Fruit fly (Drosophila melanogaster) whole organism, embryonic: ENCODE results near the gene CG4313.

Experiments
- CG11093 ChIP-seq: fragments of 200-800 bp; sonication (Bioruptor generic); IDR thresholded peaks from 3 replicates; pipeline ENCODE4 v1.3.6; 2022; ENCODE audit warnings: missing biosample characterization, missing genetic modification characterization
- CG12299 ChIP-seq: fragments of 200-800 bp; sonication (Bioruptor generic); optimal IDR thresholded peaks from 2 replicates; lab custom pipeline; 2018; ENCODE audit warnings: missing biosample characterization, mild to moderate bottlenecking, missing genetic modification characterization
- CG1233 ChIP-seq: fragments of 200-800 bp; sonication (Bioruptor generic); optimal IDR thresholded peaks from 4 replicates; lab custom pipeline; 2018; ENCODE audit warnings: missing biosample characterization, mild to moderate bottlenecking, missing genetic modification characterization
- CG13894 ChIP-seq: fragments of 200-800 bp; sonication (Bioruptor generic); optimal IDR thresholded peaks from 3 replicates; lab custom pipeline; 2018; ENCODE audit warnings: missing biosample characterization, mild to moderate bottlenecking, missing genetic modification characterization, moderate library complexity
- CG14014 ChIP-seq: fragments of 200-800 bp; sonication (Bioruptor generic); IDR thresholded peaks from 2 replicates; pipeline ENCODE4 v1.3.6; 2022; ENCODE audit warnings: missing biosample characterization, missing genetic modification characterization
- CG15696 ChIP-seq: fragments of 200-800 bp; sonication (Bioruptor generic); optimal IDR thresholded peaks from 2 replicates; lab custom pipeline; 2019; ENCODE audit warnings: missing biosample characterization, mild to moderate bottlenecking, missing genetic modification characterization, moderate library complexity
- CG1647 ChIP-seq: fragments of 200-800 bp; sonication (Bioruptor generic); optimal IDR thresholded peaks from 3 replicates; lab custom pipeline; 2016; ENCODE audit warnings: missing biosample characterization, missing genetic modification characterization
- CG2202 ChIP-seq: fragments of 200-800 bp; sonication (Bioruptor generic); optimal IDR thresholded peaks from 2 replicates; lab custom pipeline; 2018; ENCODE audit warnings: missing biosample characterization, mild to moderate bottlenecking, missing genetic modification characterization
- CG2712 ChIP-seq: fragments of 200-800 bp; optimal IDR thresholded peaks from 3 replicates; lab custom pipeline; 2019; ENCODE audit warnings: missing biosample characterization, mild to moderate bottlenecking, missing genetic modification characterization, moderate library complexity
- CG3163 ChIP-seq: fragments of 200-800 bp; sonication (Bioruptor generic); optimal IDR thresholded peaks from 3 replicates; lab custom pipeline; 2016; ENCODE audit warnings: missing biosample characterization, missing genetic modification characterization
- CG32767 ChIP-seq: fragments of 200-800 bp; sonication (Bioruptor generic); IDR thresholded peaks from 2 replicates; pipeline ENCODE4 v1.3.6; 2022; ENCODE audit warnings: missing biosample characterization, missing genetic modification characterization
- CG34376 ChIP-seq: fragments of 200-800 bp; sonication (Bioruptor generic); optimal IDR thresholded peaks from 2 replicates; lab custom pipeline; 2018; ENCODE audit warnings: missing biosample characterization, mild to moderate bottlenecking, missing genetic modification characterization
- CG8089 ChIP-seq: fragments of 200-800 bp; sonication (Bioruptor generic); optimal IDR thresholded peaks from 3 replicates; lab custom pipeline; 2016; ENCODE audit warnings: missing biosample characterization, missing genetic modification characterization
- CG9876 ChIP-seq: fragments of 200-800 bp; sonication (Bioruptor generic); optimal IDR thresholded peaks from 2 replicates; lab custom pipeline; 2016; ENCODE audit warnings: missing biosample characterization, missing genetic modification characterization
- CHES-1-like ChIP-seq: fragments of 200-800 bp; sonication (Bioruptor generic); optimal IDR thresholded peaks from 2 replicates; lab custom pipeline; 2016; ENCODE audit warnings: missing biosample characterization, missing genetic modification characterization
- Dek ChIP-seq: fragments of 200-800 bp; sonication (Bioruptor generic); optimal IDR thresholded peaks from 3 replicates; lab custom pipeline; 2019; ENCODE audit warnings: missing biosample characterization, mild to moderate bottlenecking, missing genetic modification characterization, moderate library complexity
- Doc3 ChIP-seq: fragments of 200-800 bp; sonication (Bioruptor generic); IDR thresholded peaks from 3 replicates; pipeline ENCODE4 v1.3.6; 2022; ENCODE audit warnings: missing biosample characterization, missing genetic modification characterization; ENCODE audit not compliant: partially characterized antibody
- Gsc ChIP-seq: fragments of 200-800 bp; sonication (Bioruptor generic); IDR thresholded peaks from 2 replicates; pipeline ENCODE4 v1.3.6; 2022; ENCODE audit warnings: missing biosample characterization, missing genetic modification characterization
- HLH4C ChIP-seq: fragments of 200-800 bp; sonication (Bioruptor generic); IDR thresholded peaks from 3 replicates; pipeline ENCODE4 v1.3.6; 2022; ENCODE audit warnings: missing biosample characterization, missing genetic modification characterization; ENCODE audit not compliant: partially characterized antibody
- Hey ChIP-seq: fragments of 200-800 bp; sonication (Bioruptor generic); optimal IDR thresholded peaks from 3 replicates; lab custom pipeline; 2018; ENCODE audit warnings: missing biosample characterization, mild to moderate bottlenecking, missing genetic modification characterization
- NK7.1 ChIP-seq: fragments of 200-800 bp; sonication (Bioruptor generic); optimal IDR thresholded peaks from 3 replicates; lab custom pipeline; 2016; ENCODE audit warnings: missing biosample characterization, missing genetic modification characterization
- Oaz ChIP-seq: fragments of 200-800 bp; sonication (Bioruptor generic); IDR thresholded peaks from 2 replicates; pipeline ENCODE4 v1.3.6; 2022; ENCODE audit warnings: missing biosample characterization, missing genetic modification characterization
- Pdp1 ChIP-seq, 2 experiments: fragments of 200-800 bp; sonication (Bioruptor generic); optimal IDR thresholded peaks; 3 replicates each; lab custom pipeline; 2016; ENCODE audit warnings: missing biosample characterization in 2 of 2, missing genetic modification characterization in 2 of 2, mild to moderate bottlenecking in 1 of 2, moderate library complexity in 1 of 2
- Side ChIP-seq: fragments of 200-800 bp; sonication (Bioruptor generic); optimal IDR thresholded peaks from 2 replicates; lab custom pipeline; 2016; ENCODE audit warnings: missing biosample characterization, missing genetic modification characterization
- Sin3A ChIP-seq: fragments of >200 bp; optimal IDR thresholded peaks from 2 replicates; lab custom pipeline; 2018
- Sox100B ChIP-seq: fragments of 200-800 bp; sonication (Bioruptor generic); optimal IDR thresholded peaks from 3 replicates; lab custom pipeline; 2018; ENCODE audit warnings: missing biosample characterization, mild to moderate bottlenecking, missing genetic modification characterization
- Usf ChIP-seq: fragments of 200-800 bp; sonication (Bioruptor generic); optimal IDR thresholded peaks from 2 replicates; lab custom pipeline; 2017; ENCODE audit warnings: missing genotype, missing biosample characterization, missing genetic modification characterization
- ac ChIP-seq: fragments of 200-800 bp; sonication (Bioruptor generic); optimal IDR thresholded peaks from 3 replicates; lab custom pipeline; 2017; ENCODE audit warnings: missing biosample characterization, mild to moderate bottlenecking, missing genetic modification characterization
- ap ChIP-seq: fragments of 200-800 bp; sonication (Bioruptor generic); IDR thresholded peaks from 2 replicates; pipeline ENCODE4 v1.3.6; 2022; ENCODE audit warnings: missing biosample characterization, missing genetic modification characterization
- ase ChIP-seq: fragments of 200-800 bp; sonication (Bioruptor generic); IDR thresholded peaks from 3 replicates; pipeline ENCODE4 v1.3.6; 2022; ENCODE audit warnings: missing biosample characterization, missing genetic modification characterization
- ato ChIP-seq: fragments of 200-800 bp; sonication (Bioruptor generic); IDR thresholded peaks from 2 replicates; pipeline ENCODE4 v1.3.6; 2022; ENCODE audit warnings: missing biosample characterization, missing genetic modification characterization; ENCODE audit not compliant: partially characterized antibody
- bab2 ChIP-seq: fragments of 200-800 bp; sonication (Bioruptor generic); optimal IDR thresholded peaks from 2 replicates; lab custom pipeline; 2016; ENCODE audit warnings: missing biosample characterization, missing genetic modification characterization
- cato ChIP-seq: fragments of 200-800 bp; sonication (Bioruptor generic); optimal IDR thresholded peaks from 2 replicates; lab custom pipeline; 2016; ENCODE audit warnings: missing biosample characterization, missing genetic modification characterization, borderline replicate concordance
- cg ChIP-seq: fragments of 200-800 bp; sonication (Bioruptor generic); optimal IDR thresholded peaks from 3 replicates; lab custom pipeline; 2019; ENCODE audit warnings: missing biosample characterization, mild to moderate bottlenecking, missing genetic modification characterization, moderate library complexity
- chinmo ChIP-seq: fragments of 200-800 bp; sonication (Bioruptor generic); IDR thresholded peaks from 4 replicates; pipeline ENCODE4 v1.3.6; 2022; ENCODE audit warnings: missing biosample characterization, missing genetic modification characterization; ENCODE audit not compliant: partially characterized antibody
- corto ChIP-seq: fragments of 200-800 bp; sonication (Bioruptor generic); optimal IDR thresholded peaks from 2 replicates; lab custom pipeline; 2016; ENCODE audit warnings: missing biosample characterization, mild to moderate bottlenecking, missing genetic modification characterization, moderate library complexity
- exex ChIP-seq: fragments of 200-800 bp; sonication (Bioruptor generic); optimal IDR thresholded peaks from 4 replicates; lab custom pipeline; 2018; ENCODE audit warnings: missing biosample characterization, mild to moderate bottlenecking, missing genetic modification characterization, moderate library complexity
- grau ChIP-seq: fragments of 200-800 bp; optimal IDR thresholded peaks from 3 replicates; lab custom pipeline; 2019; ENCODE audit warnings: missing biosample characterization, mild to moderate bottlenecking, missing genetic modification characterization, moderate library complexity
- grn ChIP-seq: fragments of 200-800 bp; sonication (Bioruptor generic); optimal IDR thresholded peaks from 3 replicates; lab custom pipeline; 2017; ENCODE audit warnings: missing biosample characterization, missing genetic modification characterization
- kni ChIP-seq: fragments of 200-800 bp; sonication (Bioruptor generic); optimal IDR thresholded peaks from 3 replicates; lab custom pipeline; 2017; ENCODE audit warnings: mild to moderate bottlenecking, missing biosample characterization, missing genetic modification reagents, missing genetic modification characterization
- lab ChIP-seq: fragments of 200-800 bp; sonication (Bioruptor generic); optimal IDR thresholded peaks from 3 replicates; lab custom pipeline; 2017; ENCODE audit warnings: missing biosample characterization, missing genetic modification characterization, mild to moderate bottlenecking, moderate library complexity, missing genetic modification reagents
- mirr ChIP-seq: fragments of 200-800 bp; sonication (Bioruptor generic); optimal IDR thresholded peaks from 3 replicates; lab custom pipeline; 2018; ENCODE audit warnings: missing biosample characterization, mild to moderate bottlenecking, missing genetic modification characterization
- oc ChIP-seq: fragments of 200-800 bp; sonication (Bioruptor generic); optimal IDR thresholded peaks from 2 replicates; lab custom pipeline; 2018; ENCODE audit warnings: missing biosample characterization, mild to moderate bottlenecking, missing genetic modification characterization, moderate library complexity
- pan ChIP-seq, 4 experiments: fragments of >200 bp in 3 of 4; fragments of 200-800 bp in 1 of 4; sonication (Bioruptor generic) in 1 of 4; optimal IDR thresholded peaks in 3 of 4; IDR thresholded peaks in 1 of 4; 2 replicates each; pipeline versions ENCODE4 v1.3.6 to Lab custom; 2017 to 2022; ENCODE audit warnings: missing biosample characterization in 2 of 4, missing genetic modification characterization in 2 of 4, mixed read lengths in 1 of 4
- sens ChIP-seq: fragments of 200-800 bp; sonication (Bioruptor generic); peaks from one replicate; lab custom pipeline; 2016; ENCODE audit warnings: missing biosample characterization, missing genetic modification characterization
- trem ChIP-seq: fragments of 200-800 bp; optimal IDR thresholded peaks from 3 replicates; lab custom pipeline; 2019; ENCODE audit warnings: missing biosample characterization, mild to moderate bottlenecking, missing genetic modification characterization, moderate library complexity
- wdn ChIP-seq: fragments of 200-800 bp; sonication (Bioruptor generic); IDR thresholded peaks from 2 replicates; pipeline ENCODE4 v1.3.6; 2022; ENCODE audit warnings: missing biosample characterization, missing genetic modification characterization
- wor ChIP-seq: fragments of 200-800 bp; sonication (Bioruptor generic); IDR thresholded peaks from 2 replicates; pipeline ENCODE4 v1.3.6; 2022; ENCODE audit warnings: missing biosample characterization, missing genetic modification characterization

Gene CG4313

DNA sequence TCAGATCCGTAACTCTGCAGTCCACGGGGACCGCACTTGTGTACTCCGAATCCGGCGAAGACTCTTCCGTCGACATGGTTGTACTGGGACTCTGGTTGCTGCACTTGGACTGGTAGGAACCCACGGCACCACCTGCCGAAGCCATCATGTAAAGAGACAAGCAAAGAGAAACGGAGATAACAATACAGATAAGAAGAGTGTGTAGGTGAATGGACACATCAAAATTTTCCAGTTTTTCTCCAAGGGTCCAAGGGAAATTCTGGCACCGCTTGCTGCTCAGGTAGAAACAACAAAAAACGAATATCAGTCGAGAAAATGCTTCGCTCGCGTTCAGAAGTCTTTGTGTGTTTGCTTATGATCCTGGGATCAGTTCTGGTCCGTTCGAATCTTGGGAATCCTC lies 26.6 kb downstream of the CG4313 start, which contains the start of gene CG4194:
CG4194 (plus strand) TSS at position 301 of the 400 bp plus-strand sequence.
- TF ChIP-seq CG2712 (tag; lab: Kevin White, UChicago) (no peak), ac (peak; percentile 8), wdn (GFP tag; lab: Robert Waterston, UW) (no peak), pan (optimal IDR thresholded peaks at IDR 0.05; lab: Kevin White, UChicago) (no peak), pan (GFP tag; optimal IDR thresholded peaks at IDR 0.05 in 1 of 2, IDR thresholded peaks at IDR 0.05 in 1 of 2) (no peak), CG15696 (tag; lab: Kevin White, UChicago) (no peak), CHES-1-like (GFP tag; lab: Kevin White, UChicago) (no peak), ato (GFP tag; lab: Robert Waterston, UW) (no peak), trem (tag; lab: Kevin White, UChicago) (no peak), Sin3A (lab: Kevin White, UChicago) (no peak), ase (GFP tag; lab: Robert Waterston, UW) (no peak), CG9876 (GFP tag; lab: Kevin White, UChicago) (no peak), wor (GFP tag; lab: Robert Waterston, UW) (no peak), Side (GFP tag; lab: Kevin White, UChicago) (no peak), CG3163 (peak; percentile 50), ap (no peak), corto (no peak)

dm6 chrX:2069787-2070707 lies 28.4 kb downstream of the CG4313 start:
- peak; percentile 80; the same call in 1 of the 4 replicates for TF ChIP-seq chinmo (GFP tag; lab: Robert Waterston, UW)
- TF ChIP-seq Pdp1 (GFP tag; optimal IDR thresholded peaks at IDR 0.05; lab: Kevin White, UChicago): peak in 1 of 2 experiments; percentile 71
- no peak for TF ChIP-seq CG8089 (GFP tag; lab: Kevin White, UChicago)
- peak; percentile 6 for TF ChIP-seq Hey (tag; lab: Kevin White, UChicago)
- no peak for TF ChIP-seq Dek (tag; lab: Kevin White, UChicago)
- TF ChIP-seq exex (tag; lab: Kevin White, UChicago): peak; percentile 28
- no peak for TF ChIP-seq Doc3 (GFP tag; lab: Robert Waterston, UW)
- no peak for TF ChIP-seq bab2
- TF ChIP-seq HLH4C (GFP tag; lab: Robert Waterston, UW): no peak
- no peak for TF ChIP-seq CG12299 (tag; lab: Kevin White, UChicago)
- peak; percentile 40 for TF ChIP-seq lab (GFP tag; lab: Kevin White, UChicago)
- TF ChIP-seq CG34376 (GFP tag; lab: Kevin White, UChicago): peak; percentile 37
- TF ChIP-seq Gsc (GFP tag; lab: Robert Waterston, UW): no peak
- TF ChIP-seq sens (GFP tag; lab: Kevin White, UChicago): no peak
- TF ChIP-seq kni (GFP tag; lab: Kevin White, UChicago): peak; percentile 53
- no peak for TF ChIP-seq Sox100B (GFP tag; lab: Kevin White, UChicago)
- TF ChIP-seq Oaz (GFP tag; lab: Robert Waterston, UW): no peak
- no peak for TF ChIP-seq CG2202 (tag; lab: Kevin White, UChicago)
- no peak for TF ChIP-seq CG1233 (GFP tag; lab: Kevin White, UChicago)
- no peak for TF ChIP-seq oc (tag; lab: Kevin White, UChicago)
- TF ChIP-seq NK7.1: no peak
- no peak for TF ChIP-seq CG14014 (GFP tag; lab: Robert Waterston, UW)
- no peak for TF ChIP-seq Usf (GFP tag; lab: Kevin White, UChicago)
- TF ChIP-seq cg (GFP tag; lab: Kevin White, UChicago): peak; percentile 11
- no peak for TF ChIP-seq grau (tag; lab: Kevin White, UChicago)
- TF ChIP-seq CG32767 (GFP tag; lab: Robert Waterston, UW): no peak
- TF ChIP-seq CG13894: peak; percentile 42
- no peak for TF ChIP-seq CG11093 (GFP tag; lab: Robert Waterston, UW)
- no peak for TF ChIP-seq cato (GFP tag; lab: Kevin White, UChicago)
- peak; percentile 43 for TF ChIP-seq mirr (GFP tag; lab: Kevin White, UChicago)
- TF ChIP-seq CG1647 (GFP tag; lab: Kevin White, UChicago): no peak
- peak; percentile 63 for TF ChIP-seq grn (GFP tag; lab: Kevin White, UChicago)
